Worm (Caenorhabditis elegans): ENCODE data around the gene tdc-1.

DNA sequence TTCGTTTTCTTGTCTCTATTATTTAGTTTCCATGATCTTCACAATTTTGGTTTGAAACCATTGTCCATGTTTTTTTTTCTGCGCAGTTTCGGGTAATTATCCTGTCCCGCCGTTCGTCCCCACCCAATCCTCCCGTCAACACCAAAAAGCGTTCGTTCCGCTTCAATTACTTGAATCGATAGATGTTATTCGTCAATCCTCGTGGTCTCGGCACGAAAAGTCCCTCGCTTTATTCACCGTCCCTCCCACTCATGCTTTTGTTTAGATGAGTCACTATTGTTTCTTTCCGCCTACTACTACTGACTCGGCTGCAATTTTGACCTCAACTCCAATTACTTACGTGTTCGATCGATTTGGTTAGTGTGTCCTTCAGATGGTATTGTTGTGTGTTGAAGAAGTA is 47.0 kb upstream of the tdc-1 start:
- TF ChIP-seq unc-62 (GFP tag; optimal IDR thresholded peaks at IDR 0.05): no peak
- no peak for TF ChIP-seq zag-1 (tag; optimal IDR thresholded peaks at IDR 0.05)
- TF ChIP-seq elt-1 (tag; optimal IDR thresholded peaks at IDR 0.05): no peak
- no peak for TF ChIP-seq jun-1 (tag; optimal IDR thresholded peaks at IDR 0.05)
- no peak for TF ChIP-seq mml-1 (tag; optimal IDR thresholded peaks at IDR 0.05)
- no peak for TF ChIP-seq nhr-237 (tag; optimal IDR thresholded peaks at IDR 0.05)
- TF ChIP-seq ztf-11 (tag; optimal IDR thresholded peaks at IDR 0.05): no peak
